Worm (Caenorhabditis elegans) whole organism, L1 larva: Measurements from ENCODE around the gene B0244.4.

ENCODE experiments used
- F16B12.6 ChIP-seq: fragments of 150-350 bp; optimal IDR thresholded peaks from 2 replicates; lab custom pipeline; 2014; ENCODE audit warnings: missing biosample characterization, missing genetic modification characterization
- blmp-1 ChIP-seq: fragments of 150-350 bp; optimal IDR thresholded peaks from 2 replicates; lab custom pipeline; 2014; ENCODE audit warnings: missing biosample characterization, missing genetic modification characterization
- dpl-1 ChIP-seq, 3 experiments: fragments of 150-350 bp in 2 of 3; sonication (generic microtip) in 1 of 3; optimal IDR thresholded peaks; 2 replicates each; lab custom pipeline; 2014 to 2017; ENCODE audit warnings: missing biosample characterization in 3 of 3, missing genetic modification characterization in 3 of 3, missing genetic modification reagents in 3 of 3
- elt-2 ChIP-seq: sonication (generic microtip); optimal IDR thresholded peaks from 2 replicates; lab custom pipeline; 2016; ENCODE audit warnings: missing genetic modification characterization, mild to moderate bottlenecking, inconsistent platforms, missing compliant biosample characterization, missing genetic modification reagents
- mef-2 ChIP-seq: fragments of 150-350 bp; optimal IDR thresholded peaks from 2 replicates; lab custom pipeline; 2014; ENCODE audit warnings: missing biosample characterization, missing genetic modification characterization
- unc-62 ChIP-seq: fragments of 150-350 bp; optimal IDR thresholded peaks from 2 replicates; lab custom pipeline; 2014; ENCODE audit warnings: missing biosample characterization, missing genetic modification reagents, missing genetic modification characterization
- zag-1 ChIP-seq: fragments of 150-350 bp; optimal IDR thresholded peaks from 2 replicates; lab custom pipeline; 2014; ENCODE audit warnings: missing biosample characterization, missing genetic modification characterization

ce11 chrIII:5743084-5743483, 4.2 kb upstream of the B0244.4 start, which contains the start of gene B0244.15:
- no peak for TF ChIP-seq blmp-1 (tag; lab: Kevin White, UChicago)
- no peak for TF ChIP-seq F16B12.6
- no peak for TF ChIP-seq dpl-1 (GFP tag; optimal IDR thresholded peaks at IDR 0.05; lab: Kevin White, UChicago)
- TF ChIP-seq mef-2 (tag; lab: Kevin White, UChicago), result no peak
- no peak for TF ChIP-seq unc-62 (GFP tag; lab: Kevin White, UChicago)
- TF ChIP-seq zag-1 (tag; lab: Kevin White, UChicago), result no peak
- TF ChIP-seq elt-2, result no peak
